Worm (Caenorhabditis elegans) whole organism, early embryonic: ENCODE results near the gene F14D2.14.

Experiments used
- aly-1 ChIP-seq: sonication (generic microtip); optimal IDR thresholded peaks from 2 replicates; lab custom pipeline; 2016; ENCODE audit warnings: missing genetic modification characterization, missing compliant biosample characterization
- ama-1 ChIP-seq: fragments of 150-350 bp; optimal IDR thresholded peaks from 2 replicates; lab custom pipeline; 2014
- ets-7 ChIP-seq: sonication (generic microtip); optimal IDR thresholded peaks from 2 replicates; lab custom pipeline; 2016; ENCODE audit warnings: missing genotype, missing genetic modification characterization, missing compliant biosample characterization
- scrt-1 ChIP-seq: fragments of 200-800 bp; sonication (Bioruptor generic); IDR thresholded peaks from 2 replicates; pipeline ENCODE4 v1.3.6; 2022; ENCODE audit warnings: missing genetic modification characterization, missing compliant biosample characterization
- sea-1 ChIP-seq: fragments of 200-800 bp; sonication (Bioruptor generic); conservative IDR thresholded peaks from 2 replicates; pipeline ENCODE4 v1.3.6; 2022; ENCODE audit warnings: missing genetic modification characterization, missing compliant biosample characterization
- tra-4 ChIP-seq: sonication (generic microtip); optimal IDR thresholded peaks from 2 replicates; lab custom pipeline; 2017; ENCODE audit warnings: missing genetic modification characterization, missing compliant biosample characterization

ce11 chrII:3327104-3327503 is 20.7 kb downstream of the F14D2.14 start, which contains the start of gene Y46D2A.3:
- no peak for TF ChIP-seq aly-1 (tag; lab: Kevin White, UChicago)
- TF ChIP-seq ama-1 (lab: Kevin White, UChicago): no peak
- TF ChIP-seq ets-7 (tag; lab: Kevin White, UChicago): no peak
- TF ChIP-seq scrt-1: no peak
- no peak for TF ChIP-seq tra-4 (tag; lab: Kevin White, UChicago)
- TF ChIP-seq sea-1 (GFP tag; lab: Robert Waterston, UW): no peak
